Fruit fly (Drosophila melanogaster) whole organism, adult: ENCODE measurements around the gene shd.

Experiments
- CG11617 ChIP-seq: fragments of 200-800 bp; sonication (Bioruptor generic); optimal IDR thresholded peaks from 2 replicates; lab custom pipeline; 2017; ENCODE audit warnings: mild to moderate bottlenecking, missing biosample characterization, missing genetic modification reagents, missing genetic modification characterization
- CG14711 ChIP-seq: fragments of 200-800 bp; sonication (Bioruptor generic); optimal IDR thresholded peaks from 2 replicates; lab custom pipeline; 2018; ENCODE audit warnings: missing biosample characterization, mild to moderate bottlenecking, missing genetic modification characterization, moderate library complexity
- CG1620 ChIP-seq: fragments of 200-800 bp; sonication (Bioruptor generic); optimal IDR thresholded peaks from 2 replicates; lab custom pipeline; 2016; ENCODE audit warnings: missing biosample characterization, missing genetic modification characterization
- CG7045 ChIP-seq: fragments of 200-800 bp; sonication (Bioruptor generic); optimal IDR thresholded peaks from 2 replicates; lab custom pipeline; 2017; ENCODE audit warnings: missing biosample characterization, mild to moderate bottlenecking, missing genetic modification characterization
- CG7101 ChIP-seq: fragments of 200-800 bp; sonication (Bioruptor generic); optimal IDR thresholded peaks from 2 replicates; lab custom pipeline; 2018; ENCODE audit warnings: missing biosample characterization, mild to moderate bottlenecking, missing genetic modification characterization, moderate library complexity
- Clk ChIP-seq: fragments of 200-800 bp; sonication (Bioruptor generic); optimal IDR thresholded peaks from 2 replicates; lab custom pipeline; 2017; ENCODE audit warnings: missing biosample characterization, missing genetic modification characterization
- Crg-1 ChIP-seq: fragments of 200-800 bp; sonication (Bioruptor generic); optimal IDR thresholded peaks from 2 replicates; lab custom pipeline; 2016; ENCODE audit warnings: missing biosample characterization, missing genetic modification characterization
- Hr96 ChIP-seq: fragments of 200-800 bp; sonication (Bioruptor generic); optimal IDR thresholded peaks from 2 replicates; lab custom pipeline; 2016; ENCODE audit warnings: missing biosample characterization, missing genetic modification characterization
- bab1 ChIP-seq: fragments of 200-800 bp; sonication (Bioruptor generic); optimal IDR thresholded peaks from 3 replicates; lab custom pipeline; 2019; ENCODE audit warnings: missing biosample characterization, mild to moderate bottlenecking, missing genetic modification characterization, moderate library complexity
- cnc ChIP-seq, 2 experiments: fragments of >200 bp; optimal IDR thresholded peaks; 2 replicates each; lab custom pipeline; 2017
- toe ChIP-seq: fragments of 200-800 bp; sonication (Bioruptor generic); optimal IDR thresholded peaks from 2 replicates; lab custom pipeline; 2016; ENCODE audit warnings: missing biosample characterization, missing genetic modification characterization

DNA sequence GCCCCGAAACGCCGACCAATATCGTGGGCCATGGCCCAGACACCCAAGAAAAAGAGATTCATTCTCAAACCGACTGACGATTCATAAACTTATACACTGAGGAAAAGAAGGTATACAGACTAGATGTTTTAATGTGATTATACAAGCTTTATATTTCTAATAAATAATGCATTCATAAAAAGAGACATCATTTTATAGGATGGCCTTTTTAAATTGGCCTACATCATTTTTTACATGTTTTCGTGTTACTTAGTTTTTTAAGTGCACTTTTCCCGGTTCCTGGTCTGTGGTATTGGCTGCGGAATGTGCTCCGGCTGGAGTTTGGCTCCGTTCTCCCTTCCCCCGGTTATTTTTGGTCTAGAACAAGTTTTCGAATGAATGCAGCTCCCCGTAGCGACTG is 38.3 kb downstream of the shd start:
- TF ChIP-seq CG7101 (no peak), cnc (optimal IDR thresholded peaks at IDR 0.05; lab: Kevin White, UChicago) (no peak), CG7045 (GFP tag; lab: Kevin White, UChicago) (no peak), Crg-1 (GFP tag; lab: Kevin White, UChicago) (no peak), Clk (no peak), toe (no peak), CG11617 (no peak), Hr96 (GFP tag; lab: Kevin White, UChicago) (no peak), CG1620 (no peak), CG14711 (tag; lab: Kevin White, UChicago) (no peak), bab1 (no peak)
